Fruit fly (Drosophila melanogaster): ENCODE results near the gene CG31008.

DNA sequence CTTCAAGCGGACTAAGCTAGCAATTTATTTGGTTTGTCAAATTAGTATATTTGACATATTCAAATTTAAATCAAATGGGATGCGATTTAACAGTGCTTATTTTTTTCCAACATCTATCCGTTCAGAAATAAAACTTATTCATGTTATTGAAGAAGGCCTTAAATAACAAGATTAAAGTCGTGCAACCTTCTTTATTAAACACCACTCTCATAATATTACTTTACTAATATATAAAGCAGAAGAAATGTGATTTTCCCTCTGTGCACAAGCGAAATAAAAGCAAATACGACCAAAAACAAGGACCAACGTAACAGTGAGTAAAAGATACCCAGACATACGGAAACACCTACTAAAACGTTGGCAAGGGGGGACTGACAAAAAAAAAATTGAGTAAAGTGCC is 16.8 kb upstream of the CG31008 start:
- no peak for TF ChIP-seq Myc (optimal IDR thresholded peaks at IDR 0.05)
- TF ChIP-seq psq (optimal IDR thresholded peaks at IDR 0.05), result no peak
- TF ChIP-seq h (optimal IDR thresholded peaks at IDR 0.05), result no peak
- no peak for TF ChIP-seq Sin3A (optimal IDR thresholded peaks at IDR 0.05)
